Fruit fly (Drosophila melanogaster) whole organism, embryonic: ENCODE results near the gene Nf-YA.

Experiments used
- Antp ChIP-seq: fragments of 200-800 bp; sonication (Bioruptor generic); optimal IDR thresholded peaks from 3 replicates; lab custom pipeline; 2016; ENCODE audit warnings: missing biosample characterization, missing genetic modification characterization
- Atf-2 ChIP-seq: fragments of 200-800 bp; sonication (Bioruptor generic); optimal IDR thresholded peaks from 2 replicates; lab custom pipeline; 2016; ENCODE audit warnings: missing biosample characterization, missing genetic modification characterization
- Bteb2 ChIP-seq: fragments of 200-800 bp; sonication (Bioruptor generic); optimal IDR thresholded peaks from 2 replicates; lab custom pipeline; 2016; ENCODE audit warnings: missing biosample characterization, missing genetic modification characterization
- CG10321 ChIP-seq: fragments of 200-800 bp; sonication (Bioruptor generic); IDR thresholded peaks from 2 replicates; pipeline ENCODE4 v1.3.6; 2022; ENCODE audit warnings: missing biosample characterization, missing genetic modification characterization
- CG10366 ChIP-seq: fragments of 200-800 bp; sonication (Bioruptor generic); IDR thresholded peaks from 2 replicates; pipeline ENCODE4 v1.3.6; 2022; ENCODE audit warnings: missing biosample characterization, missing genetic modification characterization
- CG12236 ChIP-seq: fragments of 200-800 bp; sonication (Bioruptor generic); optimal IDR thresholded peaks from 2 replicates; lab custom pipeline; 2016; ENCODE audit warnings: missing biosample characterization, missing genetic modification characterization
- CG13424 ChIP-seq: fragments of 200-800 bp; sonication (Bioruptor generic); optimal IDR thresholded peaks from 2 replicates; lab custom pipeline; 2019; ENCODE audit warnings: missing biosample characterization, mild to moderate bottlenecking, missing genetic modification characterization, moderate library complexity
- CG15479 ChIP-seq: fragments of 200-800 bp; sonication (Bioruptor generic); optimal IDR thresholded peaks from 3 replicates; lab custom pipeline; 2019; ENCODE audit warnings: missing biosample characterization, mild to moderate bottlenecking, missing genetic modification characterization, moderate library complexity
- CG1603 ChIP-seq: fragments of 200-800 bp; sonication (Bioruptor generic); optimal IDR thresholded peaks from 2 replicates; lab custom pipeline; 2019; ENCODE audit warnings: missing biosample characterization, mild to moderate bottlenecking, missing genetic modification characterization, moderate library complexity
- CG17802 ChIP-seq: fragments of 200-800 bp; sonication (Bioruptor generic); optimal IDR thresholded peaks from 2 replicates; lab custom pipeline; 2018; ENCODE audit warnings: missing biosample characterization, mild to moderate bottlenecking, missing genetic modification characterization, moderate library complexity
- CG18599 ChIP-seq: fragments of 200-800 bp; sonication (Bioruptor generic); optimal IDR thresholded peaks from 3 replicates; lab custom pipeline; 2017; ENCODE audit warnings: missing biosample characterization, missing genetic modification characterization, mild to moderate bottlenecking, moderate library complexity, missing genetic modification reagents
- CG2129 ChIP-seq: fragments of 200-800 bp; sonication (Bioruptor generic); IDR thresholded peaks from 2 replicates; pipeline ENCODE4 v1.3.6; 2022; ENCODE audit warnings: missing biosample characterization, missing genetic modification characterization; ENCODE audit not compliant: partially characterized antibody
- CG4328 ChIP-seq: fragments of 200-800 bp; sonication (Bioruptor generic); optimal IDR thresholded peaks from 3 replicates; lab custom pipeline; 2017; ENCODE audit warnings: missing biosample characterization, missing genetic modification reagents, missing genetic modification characterization
- CG4617 ChIP-seq: fragments of 200-800 bp; sonication (Bioruptor generic); optimal IDR thresholded peaks from 3 replicates; lab custom pipeline; 2016; ENCODE audit warnings: missing biosample characterization, missing genetic modification characterization, borderline replicate concordance
- CG6689 ChIP-seq: fragments of 200-800 bp; sonication (Bioruptor generic); IDR thresholded peaks from 2 replicates; pipeline ENCODE4 v1.3.6; 2022; ENCODE audit warnings: missing biosample characterization, missing genetic modification characterization
- CG7271 ChIP-seq: fragments of 200-800 bp; sonication (Bioruptor generic); optimal IDR thresholded peaks from 2 replicates; lab custom pipeline; 2018; ENCODE audit warnings: missing biosample characterization, mild to moderate bottlenecking, missing genetic modification characterization, moderate library complexity
- CG8281 ChIP-seq: fragments of 200-800 bp; sonication (Bioruptor generic); optimal IDR thresholded peaks from 2 replicates; lab custom pipeline; 2018; ENCODE audit warnings: missing biosample characterization, mild to moderate bottlenecking, missing genetic modification characterization, moderate library complexity
- CG8944 ChIP-seq: fragments of 200-800 bp; sonication (Bioruptor generic); optimal IDR thresholded peaks from 3 replicates; lab custom pipeline; 2016; ENCODE audit warnings: missing biosample characterization, missing genetic modification characterization
- CG9609 ChIP-seq: fragments of 200-800 bp; sonication (Bioruptor generic); optimal IDR thresholded peaks from 3 replicates; lab custom pipeline; 2016; ENCODE audit warnings: missing biosample characterization, missing genetic modification characterization
- Dip3 ChIP-seq: fragments of 200-800 bp; sonication (Bioruptor generic); optimal IDR thresholded peaks from 3 replicates; lab custom pipeline; 2016; ENCODE audit warnings: missing biosample characterization, missing genetic modification characterization
- E2f1 ChIP-seq: fragments of 200-800 bp; sonication (Bioruptor generic); IDR thresholded peaks from 2 replicates; pipeline ENCODE4 v1.3.6; 2022; ENCODE audit warnings: missing biosample characterization, missing genetic modification characterization
- E2f2 ChIP-seq: fragments of 200-800 bp; sonication (Bioruptor generic); IDR thresholded peaks from 2 replicates; pipeline ENCODE4 v1.3.6; 2022; ENCODE audit warnings: missing biosample characterization, missing genetic modification characterization
- Elba2 ChIP-seq: fragments of 200-800 bp; sonication (Bioruptor generic); optimal IDR thresholded peaks from 3 replicates; lab custom pipeline; 2016; ENCODE audit warnings: missing biosample characterization, missing genetic modification characterization
- Fer1 ChIP-seq: fragments of 200-800 bp; sonication (Bioruptor generic); optimal IDR thresholded peaks from 2 replicates; lab custom pipeline; 2017; ENCODE audit warnings: missing biosample characterization, mild to moderate bottlenecking, missing genetic modification characterization
- Fer3 ChIP-seq: fragments of 200-800 bp; sonication (Bioruptor generic); optimal IDR thresholded peaks from 2 replicates; lab custom pipeline; 2018; ENCODE audit warnings: missing biosample characterization, mild to moderate bottlenecking, missing genetic modification characterization, moderate library complexity
- Hey ChIP-seq: fragments of 200-800 bp; sonication (Bioruptor generic); optimal IDR thresholded peaks from 3 replicates; lab custom pipeline; 2018; ENCODE audit warnings: missing biosample characterization, mild to moderate bottlenecking, missing genetic modification characterization
- Hsf ChIP-seq: fragments of 200-800 bp; sonication (Bioruptor generic); optimal IDR thresholded peaks from 3 replicates; lab custom pipeline; 2016; ENCODE audit warnings: missing biosample characterization, missing genetic modification characterization
- Lpt ChIP-seq: fragments of >200 bp; optimal IDR thresholded peaks from 2 replicates; lab custom pipeline; 2018; ENCODE audit warnings: missing biosample characterization, missing genetic modification characterization
- Poxn ChIP-seq: fragments of 200-800 bp; sonication (Bioruptor generic); IDR thresholded peaks from 2 replicates; pipeline ENCODE4 v1.3.6; 2022; ENCODE audit warnings: missing biosample characterization, missing genetic modification characterization
- Spps ChIP-seq: fragments of 200-800 bp; sonication (Bioruptor generic); optimal IDR thresholded peaks from 2 replicates; lab custom pipeline; 2018; ENCODE audit warnings: missing biosample characterization, mild to moderate bottlenecking, missing genetic modification characterization
- Usf ChIP-seq: fragments of 200-800 bp; sonication (Bioruptor generic); optimal IDR thresholded peaks from 2 replicates; lab custom pipeline; 2017; ENCODE audit warnings: missing genotype, missing biosample characterization, missing genetic modification characterization
- YL-1 ChIP-seq: fragments of 200-800 bp; sonication (Bioruptor generic); optimal IDR thresholded peaks from 3 replicates; lab custom pipeline; 2017; ENCODE audit warnings: missing biosample characterization, mild to moderate bottlenecking, missing genetic modification characterization
- bab2 ChIP-seq: fragments of 200-800 bp; sonication (Bioruptor generic); optimal IDR thresholded peaks from 2 replicates; lab custom pipeline; 2016; ENCODE audit warnings: missing biosample characterization, missing genetic modification characterization
- gce ChIP-seq: fragments of 200-800 bp; sonication (Bioruptor generic); IDR thresholded peaks from 3 replicates; pipeline ENCODE4 v1.3.6; 2022; ENCODE audit warnings: missing biosample characterization, missing genetic modification characterization
- gcm2 ChIP-seq: fragments of 200-800 bp; sonication (Bioruptor generic); optimal IDR thresholded peaks from 2 replicates; lab custom pipeline; 2016; ENCODE audit warnings: missing biosample characterization, missing genetic modification characterization
- grau ChIP-seq: fragments of 200-800 bp; optimal IDR thresholded peaks from 3 replicates; lab custom pipeline; 2019; ENCODE audit warnings: missing biosample characterization, mild to moderate bottlenecking, missing genetic modification characterization, moderate library complexity
- kay ChIP-seq: fragments of 200-800 bp; sonication (Bioruptor generic); optimal IDR thresholded peaks from 2 replicates; lab custom pipeline; 2016; ENCODE audit warnings: missing biosample characterization, missing genetic modification characterization
- klu ChIP-seq: fragments of 200-800 bp; sonication (Bioruptor generic); IDR thresholded peaks from 2 replicates; pipeline ENCODE4 v1.3.6; 2022; ENCODE audit warnings: missing biosample characterization, missing genetic modification characterization
- lilli ChIP-seq: fragments of 200-800 bp; sonication (Bioruptor generic); optimal IDR thresholded peaks from 3 replicates; lab custom pipeline; 2016; ENCODE audit warnings: missing biosample characterization, missing genetic modification characterization
- lov ChIP-seq, 2 experiments: fragments of 200-800 bp in 1 of 2; fragments of >200 bp in 1 of 2; sonication (Bioruptor generic) in 1 of 2; IDR thresholded peaks in 1 of 2; optimal IDR thresholded peaks in 1 of 2; 2 replicates in 1 of 2; 3 replicates in 1 of 2; pipeline versions ENCODE4 v1.3.6 to Lab custom; 2017 to 2022; ENCODE audit warnings: missing biosample characterization in 1 of 2, missing genetic modification characterization in 1 of 2
- sens ChIP-seq: fragments of 200-800 bp; sonication (Bioruptor generic); peaks from one replicate; lab custom pipeline; 2016; ENCODE audit warnings: missing biosample characterization, missing genetic modification characterization
- seq ChIP-seq: fragments of 200-800 bp; sonication (Bioruptor generic); IDR thresholded peaks from 2 replicates; pipeline ENCODE4 v1.3.6; 2022; ENCODE audit warnings: missing biosample characterization, missing genetic modification characterization
- ssp ChIP-seq: fragments of 200-800 bp; sonication (Bioruptor generic); IDR thresholded peaks from 2 replicates; pipeline ENCODE4 v1.3.6; 2022; ENCODE audit warnings: missing biosample characterization, missing genetic modification characterization
- stc ChIP-seq: fragments of 200-800 bp; sonication (Bioruptor generic); IDR thresholded peaks from 2 replicates; pipeline ENCODE4 v1.3.6; 2022; ENCODE audit warnings: missing biosample characterization, missing genetic modification characterization
- tll ChIP-seq, 2 experiments: fragments of 200-800 bp in 1 of 2; fragments of >200 bp in 1 of 2; sonication (Bioruptor generic) in 1 of 2; optimal IDR thresholded peaks; 2 replicates each; lab custom pipeline; 2017 to 2019; ENCODE audit warnings: missing biosample characterization in 2 of 2, missing genetic modification characterization in 2 of 2, mild to moderate bottlenecking in 1 of 2, moderate library complexity in 1 of 2
- vnd ChIP-seq: fragments of 200-800 bp; sonication (Bioruptor generic); IDR thresholded peaks from 3 replicates; pipeline ENCODE4 v1.3.6; 2022; ENCODE audit warnings: missing biosample characterization, missing genetic modification characterization; ENCODE audit not compliant: partially characterized antibody
- wek ChIP-seq: fragments of 200-800 bp; sonication (Bioruptor generic); optimal IDR thresholded peaks from 3 replicates; lab custom pipeline; 2018; ENCODE audit warnings: missing biosample characterization, mild to moderate bottlenecking, missing genetic modification characterization, moderate library complexity

Nf-YA gene

dm6 chr3L:9461670-9462246 is 19.7 kb upstream of the Nf-YA start (continued):
- no peak for TF ChIP-seq Lpt (GFP tag; lab: Kevin White, UChicago)
- peak; percentile 31; the same call in 1 of the 2 replicates for TF ChIP-seq CG6689
- 0 out of 2 replicates have a peak, but pooled peaks have one; percentile 9 for TF ChIP-seq seq (GFP tag; lab: Robert Waterston, UW)
- TF ChIP-seq Usf = peak; percentile 8
- TF ChIP-seq gcm2 (GFP tag; lab: Kevin White, UChicago) = no peak
- TF ChIP-seq CG9609 (GFP tag; lab: Kevin White, UChicago) = peak; percentile 36
- peak; percentile 5 for TF ChIP-seq CG12236
- peak; percentile 44; the same call in 1 of the 2 replicates for TF ChIP-seq CG10366 (GFP tag; lab: Robert Waterston, UW)
- TF ChIP-seq CG1603 (tag; lab: Kevin White, UChicago) = peak; percentile 79
- peak; percentile 19; the same call in 1 of the 2 replicates for TF ChIP-seq E2f1 (GFP tag; lab: Robert Waterston, UW)

- TF ChIP-seq lilli (GFP tag; lab: Kevin White, UChicago) = peak; percentile 90
- TF ChIP-seq CG15479 = peak; percentile 19
- TF ChIP-seq CG7271 (tag; lab: Kevin White, UChicago) = peak; percentile 23
- TF ChIP-seq stc (GFP tag; lab: Robert Waterston, UW) = peak; percentile 78
- peak; percentile 82 for TF ChIP-seq ssp
- TF ChIP-seq CG17802 (tag; lab: Kevin White, UChicago) = peak; percentile 58
- 0 out of 2 replicates have a peak, but pooled peaks have one; percentile 28 for TF ChIP-seq Poxn (GFP tag; lab: Robert Waterston, UW)
- TF ChIP-seq sens (GFP tag; lab: Kevin White, UChicago) = peak; percentile 95
- peak; percentile 47 for TF ChIP-seq CG8281 (tag; lab: Kevin White, UChicago)
- TF ChIP-seq CG2129 (GFP tag; lab: Robert Waterston, UW) = no peak
- TF ChIP-seq grau (tag; lab: Kevin White, UChicago) = peak; percentile 84
- TF ChIP-seq CG4328 = peak; percentile 72
- TF ChIP-seq gce (GFP tag; lab: Robert Waterston, UW) = no peak
- TF ChIP-seq Hsf (GFP tag; lab: Kevin White, UChicago) = peak; percentile 83
- TF ChIP-seq Spps (tag; lab: Kevin White, UChicago) = peak; percentile 64
- peak; percentile 72 for TF ChIP-seq Bteb2 (GFP tag; lab: Kevin White, UChicago)
- peak; percentile 51; the same call in 1 of the 2 replicates for TF ChIP-seq klu (GFP tag; lab: Robert Waterston, UW)
- TF ChIP-seq CG8944 (GFP tag; lab: Kevin White, UChicago) = peak; percentile 55
- no peak for TF ChIP-seq lov (optimal IDR thresholded peaks at IDR 0.05; lab: Kevin White, UChicago)
- TF ChIP-seq lov (GFP tag; IDR thresholded peaks at IDR 0.05; lab: Robert Waterston, UW) = 0 out of 3 replicates have a peak, but pooled peaks have one; percentile 35
- TF ChIP-seq YL-1 (GFP tag; lab: Kevin White, UChicago) = peak; percentile 58
- TF ChIP-seq E2f2 (GFP tag; lab: Robert Waterston, UW) = peak; percentile 78
- TF ChIP-seq kay (GFP tag; lab: Kevin White, UChicago) = peak; percentile 61
- peak; percentile 85 for TF ChIP-seq CG18599 (GFP tag; lab: Kevin White, UChicago)
- TF ChIP-seq Elba2 (GFP tag; lab: Kevin White, UChicago) = peak; percentile 67
- peak; percentile 87 for TF ChIP-seq CG13424 (tag; lab: Kevin White, UChicago)
- TF ChIP-seq vnd (GFP tag; lab: Robert Waterston, UW) = no peak
- peak; percentile 76 for TF ChIP-seq bab2 (GFP tag; lab: Kevin White, UChicago)
- peak; percentile 9 for TF ChIP-seq Hey
- TF ChIP-seq Antp (GFP tag; lab: Kevin White, UChicago) = peak; percentile 62
- TF ChIP-seq Fer3 (tag; lab: Kevin White, UChicago) = peak; percentile 71
- TF ChIP-seq tll (GFP tag; optimal IDR thresholded peaks at IDR 0.05; lab: Kevin White, UChicago) = peak in 1 of 2 experiments; percentile 60
- TF ChIP-seq CG10321 = no peak
- peak; percentile 19 for TF ChIP-seq Atf-2 (GFP tag; lab: Kevin White, UChicago)
- peak; percentile 86 for TF ChIP-seq Fer1 (GFP tag; lab: Kevin White, UChicago)
- peak; percentile 81 for TF ChIP-seq CG4617 (GFP tag; lab: Kevin White, UChicago)
- TF ChIP-seq Dip3 (GFP tag; lab: Kevin White, UChicago) = peak; percentile 48
- TF ChIP-seq wek (GFP tag; lab: Kevin White, UChicago) = no peak
Observed at dm6 chr3L:9460775-9461491, 18.9 kb upstream of the Nf-YA start, which contains the start of the genes CG3434 and CG44838. TSS of gene CG3434 (minus strand) at chr3L:9460799. TSS of gene CG44838 (plus strand) at chr3L:9461050.
